Fruit fly (Drosophila melanogaster) whole organism, embryonic: ENCODE results near the gene Psn.

ENCODE experiments used
- Antp ChIP-seq: fragments of 200-800 bp; sonication (Bioruptor generic); optimal IDR thresholded peaks from 3 replicates; lab custom pipeline; 2016; ENCODE audit warnings: missing biosample characterization, missing genetic modification characterization
- Asciz ChIP-seq: fragments of 200-800 bp; sonication (Bioruptor generic); optimal IDR thresholded peaks from 2 replicates; lab custom pipeline; 2017; ENCODE audit warnings: missing biosample characterization, mild to moderate bottlenecking, missing genetic modification characterization, missing genetic modification reagents
- Atf6 ChIP-seq: fragments of 200-800 bp; sonication (Bioruptor generic); IDR thresholded peaks from 2 replicates; pipeline ENCODE4 v1.3.6; 2022; ENCODE audit warnings: missing biosample characterization, missing genetic modification characterization
- Bdp1 ChIP-seq: fragments of 200-800 bp; sonication (Bioruptor generic); optimal IDR thresholded peaks from 3 replicates; lab custom pipeline; 2016; ENCODE audit warnings: missing biosample characterization, missing genetic modification characterization
- CG10274 ChIP-seq: fragments of 200-800 bp; sonication (Bioruptor generic); optimal IDR thresholded peaks from 3 replicates; lab custom pipeline; 2017; ENCODE audit warnings: missing biosample characterization, mild to moderate bottlenecking, missing genetic modification characterization
- CG11504 ChIP-seq: fragments of 200-800 bp; sonication (Bioruptor generic); optimal IDR thresholded peaks from 3 replicates; lab custom pipeline; 2019; ENCODE audit warnings: missing biosample characterization, mild to moderate bottlenecking, missing genetic modification characterization, moderate library complexity
- CG12659 ChIP-seq: fragments of 200-800 bp; sonication (Bioruptor generic); optimal IDR thresholded peaks from 3 replicates; lab custom pipeline; 2017; ENCODE audit warnings: mild to moderate bottlenecking, missing biosample characterization, missing genetic modification reagents, missing genetic modification characterization
- CG1603 ChIP-seq: fragments of 200-800 bp; sonication (Bioruptor generic); optimal IDR thresholded peaks from 2 replicates; lab custom pipeline; 2019; ENCODE audit warnings: missing biosample characterization, mild to moderate bottlenecking, missing genetic modification characterization, moderate library complexity
- CG16813 ChIP-seq: fragments of 200-800 bp; sonication (Bioruptor generic); IDR thresholded peaks from 3 replicates; pipeline ENCODE4 v1.3.6; 2022; ENCODE audit warnings: missing biosample characterization, missing genetic modification characterization; ENCODE audit not compliant: partially characterized antibody
- CG2712 ChIP-seq: fragments of 200-800 bp; optimal IDR thresholded peaks from 3 replicates; lab custom pipeline; 2019; ENCODE audit warnings: missing biosample characterization, mild to moderate bottlenecking, missing genetic modification characterization, moderate library complexity
- CG30431 ChIP-seq: fragments of 200-800 bp; sonication (Bioruptor generic); optimal IDR thresholded peaks from 2 replicates; lab custom pipeline; 2017; ENCODE audit warnings: missing biosample characterization, missing genetic modification characterization
- CG3407 ChIP-seq: fragments of 200-800 bp; sonication (Bioruptor generic); optimal IDR thresholded peaks from 2 replicates; lab custom pipeline; 2018; ENCODE audit warnings: missing biosample characterization, mild to moderate bottlenecking, missing genetic modification characterization
- CG34376 ChIP-seq: fragments of 200-800 bp; sonication (Bioruptor generic); optimal IDR thresholded peaks from 2 replicates; lab custom pipeline; 2018; ENCODE audit warnings: missing biosample characterization, mild to moderate bottlenecking, missing genetic modification characterization
- CG3726 ChIP-seq: fragments of 200-800 bp; sonication (Bioruptor generic); IDR thresholded peaks from 3 replicates; pipeline ENCODE4, ENCODE4 v1.3.6; 2022; ENCODE audit warnings: missing biosample characterization, missing genetic modification characterization
- CG3838 ChIP-seq: fragments of 200-800 bp; sonication (Bioruptor generic); optimal IDR thresholded peaks from 3 replicates; lab custom pipeline; 2016; ENCODE audit warnings: missing biosample characterization, missing genetic modification characterization
- CG43689 ChIP-seq: fragments of 200-800 bp; sonication (Bioruptor generic); IDR thresholded peaks from 2 replicates; pipeline ENCODE4 v1.3.6; 2022; ENCODE audit warnings: missing biosample characterization, missing genetic modification characterization
- CG6689 ChIP-seq: fragments of 200-800 bp; sonication (Bioruptor generic); IDR thresholded peaks from 2 replicates; pipeline ENCODE4 v1.3.6; 2022; ENCODE audit warnings: missing biosample characterization, missing genetic modification characterization
- CG6854 ChIP-seq: fragments of 200-800 bp; sonication (Bioruptor generic); optimal IDR thresholded peaks from 3 replicates; lab custom pipeline; 2017; ENCODE audit warnings: missing biosample characterization, mild to moderate bottlenecking, missing genetic modification characterization
- CG9817 ChIP-seq: fragments of 200-800 bp; sonication (Bioruptor generic); optimal IDR thresholded peaks from 2 replicates; lab custom pipeline; 2018; ENCODE audit warnings: missing biosample characterization, mild to moderate bottlenecking, missing genetic modification characterization, moderate library complexity
- CHES-1-like ChIP-seq: fragments of 200-800 bp; sonication (Bioruptor generic); optimal IDR thresholded peaks from 2 replicates; lab custom pipeline; 2016; ENCODE audit warnings: missing biosample characterization, missing genetic modification characterization
- Chrac-16 ChIP-seq: fragments of 200-800 bp; sonication (Bioruptor generic); optimal IDR thresholded peaks from 3 replicates; lab custom pipeline; 2016; ENCODE audit warnings: missing biosample characterization, missing genetic modification characterization
- D19A ChIP-seq: fragments of 200-800 bp; optimal IDR thresholded peaks from 3 replicates; lab custom pipeline; 2019; ENCODE audit warnings: missing biosample characterization, mild to moderate bottlenecking, missing genetic modification characterization, moderate library complexity
- Dip2 ChIP-seq: fragments of 200-800 bp; sonication (Bioruptor generic); IDR thresholded peaks from 2 replicates; pipeline ENCODE4 v1.3.6; 2022; ENCODE audit warnings: missing biosample characterization, missing genetic modification characterization
- Dip3 ChIP-seq: fragments of 200-800 bp; sonication (Bioruptor generic); optimal IDR thresholded peaks from 3 replicates; lab custom pipeline; 2016; ENCODE audit warnings: missing biosample characterization, missing genetic modification characterization
- Dll ChIP-seq: fragments of 200-800 bp; sonication (Bioruptor generic); IDR thresholded peaks from 4 replicates; pipeline ENCODE4 v1.3.6; 2022; ENCODE audit warnings: missing biosample characterization, missing genetic modification characterization; ENCODE audit not compliant: partially characterized antibody
- HLHmδ ChIP-seq: fragments of 200-800 bp; sonication (Bioruptor generic); optimal IDR thresholded peaks from 2 replicates; lab custom pipeline; 2018; ENCODE audit warnings: missing biosample characterization, mild to moderate bottlenecking, missing genetic modification characterization, moderate library complexity
- Myb ChIP-seq: fragments of 200-800 bp; sonication (Bioruptor generic); optimal IDR thresholded peaks from 2 replicates; lab custom pipeline; 2016; ENCODE audit warnings: missing biosample characterization, missing genetic modification characterization
- Optix ChIP-seq: fragments of 200-800 bp; sonication (Bioruptor generic); IDR thresholded peaks from 3 replicates; pipeline ENCODE4 v1.3.6; 2022; ENCODE audit warnings: missing biosample characterization, missing genetic modification characterization
- Ravus ChIP-seq: fragments of 200-800 bp; sonication (Bioruptor generic); IDR thresholded peaks from 2 replicates; pipeline ENCODE4 v1.3.6; 2022; ENCODE audit warnings: missing biosample characterization, missing genetic modification characterization
- TFAM ChIP-seq: fragments of 200-800 bp; sonication (Bioruptor generic); optimal IDR thresholded peaks from 2 replicates; lab custom pipeline; 2017; ENCODE audit warnings: missing biosample characterization, missing genetic modification characterization, inconsistent platforms
- bowl ChIP-seq: fragments of 200-800 bp; sonication (Bioruptor generic); IDR thresholded peaks from 2 replicates; pipeline ENCODE4 v1.3.6; 2022; ENCODE audit warnings: missing biosample characterization, missing genetic modification characterization
- chn ChIP-seq: fragments of 200-800 bp; sonication (Bioruptor generic); optimal IDR thresholded peaks from 2 replicates; lab custom pipeline; 2016; ENCODE audit warnings: missing biosample characterization, missing genetic modification characterization
- cwo ChIP-seq: fragments of 200-800 bp; sonication (Bioruptor generic); optimal IDR thresholded peaks from 3 replicates; lab custom pipeline; 2017; ENCODE audit warnings: missing biosample characterization, missing genetic modification characterization, mild to moderate bottlenecking, moderate library complexity, missing genetic modification reagents
- dmrt99B ChIP-seq: fragments of 200-800 bp; sonication (Bioruptor generic); optimal IDR thresholded peaks from 2 replicates; lab custom pipeline; 2018; ENCODE audit warnings: missing biosample characterization, mild to moderate bottlenecking, missing genetic modification characterization, moderate library complexity
- fd64A ChIP-seq: fragments of 200-800 bp; sonication (Bioruptor generic); optimal IDR thresholded peaks from 3 replicates; lab custom pipeline; 2018; ENCODE audit warnings: missing biosample characterization, mild to moderate bottlenecking, missing genetic modification characterization
- gcm2 ChIP-seq: fragments of 200-800 bp; sonication (Bioruptor generic); optimal IDR thresholded peaks from 2 replicates; lab custom pipeline; 2016; ENCODE audit warnings: missing biosample characterization, missing genetic modification characterization
- gt ChIP-seq: fragments of 200-800 bp; sonication (Bioruptor generic); IDR thresholded peaks from 2 replicates; pipeline ENCODE4 v1.3.6; 2022; ENCODE audit warnings: missing biosample characterization, missing genetic modification characterization
- kay ChIP-seq: fragments of 200-800 bp; sonication (Bioruptor generic); optimal IDR thresholded peaks from 2 replicates; lab custom pipeline; 2016; ENCODE audit warnings: missing biosample characterization, missing genetic modification characterization
- lmd ChIP-seq: fragments of 200-800 bp; sonication (Bioruptor generic); IDR thresholded peaks from 2 replicates; pipeline ENCODE4 v1.3.6; 2022; ENCODE audit warnings: missing biosample characterization, missing genetic modification characterization
- org-1 ChIP-seq: fragments of 200-800 bp; sonication (Bioruptor generic); optimal IDR thresholded peaks from 2 replicates; lab custom pipeline; 2017; ENCODE audit warnings: missing biosample characterization, missing genetic modification characterization
- otp ChIP-seq: fragments of 200-800 bp; sonication (Bioruptor generic); IDR thresholded peaks from 3 replicates; pipeline ENCODE4, ENCODE4 v1.3.6; 2022; ENCODE audit warnings: missing biosample characterization, missing genetic modification characterization
- p53 ChIP-seq: fragments of 200-800 bp; sonication (Bioruptor generic); optimal IDR thresholded peaks from 2 replicates; lab custom pipeline; 2016; ENCODE audit warnings: missing biosample characterization, missing genetic modification characterization
- repo ChIP-seq: fragments of 200-800 bp; sonication (Bioruptor generic); optimal IDR thresholded peaks from 2 replicates; lab custom pipeline; 2016; ENCODE audit warnings: missing biosample characterization, missing genetic modification characterization
- shn ChIP-seq: fragments of 200-800 bp; sonication (Bioruptor generic); optimal IDR thresholded peaks from 3 replicates; lab custom pipeline; 2016; ENCODE audit warnings: missing biosample characterization, missing genetic modification characterization
- sisA ChIP-seq: fragments of 200-800 bp; sonication (Bioruptor generic); IDR thresholded peaks from 2 replicates; pipeline ENCODE4 v1.3.6; 2022; ENCODE audit warnings: missing biosample characterization, missing genetic modification characterization
- sr ChIP-seq: fragments of 200-800 bp; sonication (Bioruptor generic); IDR thresholded peaks from 3 replicates; pipeline ENCODE4 v1.3.6; 2022; ENCODE audit warnings: missing biosample characterization, missing genetic modification characterization
- tx ChIP-seq: fragments of 200-800 bp; sonication (Bioruptor generic); optimal IDR thresholded peaks from 2 replicates; lab custom pipeline; 2016; ENCODE audit warnings: missing biosample characterization, missing genetic modification characterization
- wdn ChIP-seq: fragments of 200-800 bp; sonication (Bioruptor generic); IDR thresholded peaks from 2 replicates; pipeline ENCODE4 v1.3.6; 2022; ENCODE audit warnings: missing biosample characterization, missing genetic modification characterization
- z ChIP-seq: fragments of 200-800 bp; sonication (Bioruptor generic); IDR thresholded peaks from 3 replicates; pipeline ENCODE4 v1.3.6; 2022; ENCODE audit warnings: missing biosample characterization, missing genetic modification characterization
- zfh1 ChIP-seq: fragments of 200-800 bp; sonication (Bioruptor generic); IDR thresholded peaks from 3 replicates; pipeline ENCODE4 v1.3.6; 2022; ENCODE audit warnings: missing biosample characterization, missing genetic modification characterization

Psn gene

DNA sequence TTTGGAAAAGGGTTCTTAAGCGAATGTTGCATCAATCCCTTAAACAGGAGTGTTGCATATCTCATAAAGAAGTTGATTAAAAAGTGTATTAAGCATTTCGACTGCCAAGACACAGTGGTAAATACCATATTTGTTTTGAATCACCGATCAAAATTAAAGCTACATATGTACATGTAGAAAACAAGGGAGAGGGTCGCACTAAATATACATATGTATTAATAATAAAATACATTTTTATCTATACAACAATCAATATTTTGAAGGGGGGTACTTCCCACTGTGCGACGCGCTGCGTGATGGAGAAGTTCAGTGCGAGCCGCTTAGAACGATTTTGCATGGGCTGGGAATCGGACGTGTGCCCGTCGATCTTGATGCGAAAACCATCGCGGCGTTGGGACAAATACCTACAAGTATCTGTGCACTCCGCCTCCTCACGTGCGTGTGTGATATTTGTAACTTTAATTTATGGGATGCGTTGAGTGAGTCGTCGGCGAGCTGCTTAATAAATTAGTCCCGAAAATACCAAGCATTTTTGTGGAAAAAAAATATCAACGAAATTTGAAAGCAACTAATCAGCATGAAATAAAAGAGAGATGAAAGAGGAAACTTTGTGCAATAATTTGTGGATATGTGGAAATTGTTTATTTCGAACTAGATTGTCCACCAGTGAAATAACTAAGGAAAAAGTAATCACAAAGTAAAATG lies 12.7 kb downstream of the Psn start (continued):
- TF ChIP-seq CG11504 (tag; lab: Kevin White, UChicago), result peak; percentile 89
- TF ChIP-seq bowl (GFP tag; lab: Robert Waterston, UW), result peak; percentile 84
- TF ChIP-seq lmd, result peak; percentile 91
- peak; percentile 74; the same call in 1 of the 3 replicates for TF ChIP-seq CG3726
- peak; percentile 27 for TF ChIP-seq Bdp1 (GFP tag; lab: Kevin White, UChicago)
- peak; percentile 76 for TF ChIP-seq Chrac-16 (GFP tag; lab: Kevin White, UChicago)
- TF ChIP-seq tx (GFP tag; lab: Kevin White, UChicago), result peak; percentile 10
- peak; percentile 83 for TF ChIP-seq Asciz (GFP tag; lab: Kevin White, UChicago)
- TF ChIP-seq CG16813 (GFP tag; lab: Robert Waterston, UW), result no peak
- TF ChIP-seq CG30431 (GFP tag; lab: Kevin White, UChicago), result peak; percentile 65
- TF ChIP-seq p53, result no peak
- peak; percentile 81 for TF ChIP-seq wdn
- no peak for TF ChIP-seq HLHmδ (GFP tag; lab: Kevin White, UChicago)
- TF ChIP-seq CG10274 (GFP tag; lab: Kevin White, UChicago), result peak; percentile 52
- peak; percentile 84 for TF ChIP-seq cwo (GFP tag; lab: Kevin White, UChicago)
- TF ChIP-seq otp (GFP tag; lab: Robert Waterston, UW), result peak; percentile 84
- TF ChIP-seq CG2712 (tag; lab: Kevin White, UChicago), result peak; percentile 91
- TF ChIP-seq Myb (GFP tag; lab: Kevin White, UChicago), result no peak
- TF ChIP-seq sisA (GFP tag; lab: Robert Waterston, UW), result peak; percentile 89
- TF ChIP-seq dmrt99B (tag; lab: Kevin White, UChicago), result peak; percentile 91
- TF ChIP-seq CG1603, result peak; percentile 90
- peak; percentile 74 for TF ChIP-seq org-1 (GFP tag; lab: Kevin White, UChicago)
- TF ChIP-seq gt, result peak; percentile 68
- peak; percentile 92 for TF ChIP-seq Atf6
- peak; percentile 26 for TF ChIP-seq chn
- peak; percentile 69 for TF ChIP-seq CG9817
- TF ChIP-seq TFAM (GFP tag; lab: Kevin White, UChicago), result peak; percentile 46
- peak; percentile 82 for TF ChIP-seq CG3407 (GFP tag; lab: Kevin White, UChicago)
- TF ChIP-seq repo (GFP tag; lab: Kevin White, UChicago), result peak; percentile 15
- peak; percentile 9 for TF ChIP-seq Dip3 (GFP tag; lab: Kevin White, UChicago)
- peak; percentile 80 for TF ChIP-seq Ravus (GFP tag; lab: Robert Waterston, UW)
- peak; percentile 52; the same call in 1 of the 3 replicates for TF ChIP-seq sr (GFP tag; lab: Robert Waterston, UW)
- peak; percentile 62 for TF ChIP-seq CG6854 (GFP tag; lab: Kevin White, UChicago)
- TF ChIP-seq z (GFP tag; lab: Robert Waterston, UW), result no peak
- TF ChIP-seq D19A, result peak; percentile 78
- TF ChIP-seq CG3838 (GFP tag; lab: Kevin White, UChicago), result no peak
- peak; percentile 62 for TF ChIP-seq kay (GFP tag; lab: Kevin White, UChicago)
- peak; percentile 30; the same call in 1 of the 2 replicates for TF ChIP-seq Dip2 (GFP tag; lab: Robert Waterston, UW)
- peak; percentile 88 for TF ChIP-seq Optix (GFP tag; lab: Robert Waterston, UW)
- TF ChIP-seq CG43689, result peak; percentile 76
- TF ChIP-seq gcm2 (GFP tag; lab: Kevin White, UChicago), result peak; percentile 33
- TF ChIP-seq Antp, result peak; percentile 5
- TF ChIP-seq CHES-1-like, result no peak
- TF ChIP-seq fd64A (GFP tag; lab: Kevin White, UChicago), result peak; percentile 68
- no peak for TF ChIP-seq Dll (GFP tag; lab: Robert Waterston, UW)
- peak; percentile 94 for TF ChIP-seq zfh1
- no peak for TF ChIP-seq shn (GFP tag; lab: Kevin White, UChicago)
- peak; percentile 88 for TF ChIP-seq CG12659 (GFP tag; lab: Kevin White, UChicago)
- TF ChIP-seq CG6689 (GFP tag; lab: Robert Waterston, UW), result peak; percentile 91
- TF ChIP-seq CG34376 (GFP tag; lab: Kevin White, UChicago), result peak; percentile 28
